Fruit fly (Drosophila melanogaster) whole organism, prepupa: ENCODE data around the gene CG9451.

Experiments used
- CG10631 ChIP-seq: fragments of 200-800 bp; sonication (Bioruptor generic); optimal IDR thresholded peaks from 2 replicates; lab custom pipeline; 2016; ENCODE audit warnings: missing biosample characterization, missing genetic modification characterization
- CG11294 ChIP-seq: fragments of 200-800 bp; sonication (Bioruptor generic); IDR thresholded peaks from 2 replicates; pipeline ENCODE4 v1.3.6; 2022; ENCODE audit warnings: missing biosample characterization, missing genetic modification characterization
- CG11902 ChIP-seq: fragments of 200-800 bp; sonication (Bioruptor generic); optimal IDR thresholded peaks from 3 replicates; lab custom pipeline; 2016; ENCODE audit warnings: missing biosample characterization, missing genetic modification characterization
- CG15336 ChIP-seq: fragments of 200-800 bp; sonication (Bioruptor generic); IDR thresholded peaks from 2 replicates; pipeline ENCODE4 v1.3.6; 2022; ENCODE audit warnings: missing biosample characterization, missing genetic modification characterization
- CG16779 ChIP-seq: fragments of 200-800 bp; sonication (Bioruptor generic); optimal IDR thresholded peaks from 3 replicates; lab custom pipeline; 2017; ENCODE audit warnings: missing biosample characterization, mild to moderate bottlenecking, missing genetic modification characterization
- CG32006 ChIP-seq: fragments of 200-800 bp; sonication (Bioruptor generic); optimal IDR thresholded peaks from 3 replicates; lab custom pipeline; 2017; ENCODE audit warnings: missing biosample characterization, mild to moderate bottlenecking, missing genetic modification characterization
- CG3919 ChIP-seq: fragments of 200-800 bp; sonication (Bioruptor generic); optimal IDR thresholded peaks from 3 replicates; lab custom pipeline; 2016; ENCODE audit warnings: missing biosample characterization, missing genetic modification characterization
- CG6276 ChIP-seq: fragments of 200-800 bp; sonication (Bioruptor generic); optimal IDR thresholded peaks from 2 replicates; lab custom pipeline; 2017; ENCODE audit warnings: missing biosample characterization, mild to moderate bottlenecking, missing genetic modification characterization
- CG6808 ChIP-seq: fragments of 200-800 bp; sonication (Bioruptor generic); optimal IDR thresholded peaks from 3 replicates; lab custom pipeline; 2017; ENCODE audit warnings: missing biosample characterization, missing genetic modification characterization, mild to moderate bottlenecking, moderate library complexity, missing genetic modification reagents
- CG6854 ChIP-seq: fragments of 200-800 bp; sonication (Bioruptor generic); optimal IDR thresholded peaks from 2 replicates; lab custom pipeline; 2017; ENCODE audit warnings: missing biosample characterization, mild to moderate bottlenecking, missing genetic modification characterization
- CG7368 ChIP-seq: fragments of 200-800 bp; sonication (Bioruptor generic); optimal IDR thresholded peaks from 3 replicates; lab custom pipeline; 2016; ENCODE audit warnings: missing biosample characterization, missing genetic modification characterization
- CG8119 ChIP-seq: fragments of 200-800 bp; sonication (Bioruptor generic); IDR thresholded peaks from 3 replicates; pipeline ENCODE4 v1.3.6; 2022; ENCODE audit warnings: missing biosample characterization, missing genetic modification characterization
- CG8319 ChIP-seq: fragments of 200-800 bp; sonication (Bioruptor generic); optimal IDR thresholded peaks from 3 replicates; lab custom pipeline; 2016; ENCODE audit warnings: missing biosample characterization, missing genetic modification characterization
- CG8632 ChIP-seq: fragments of 200-800 bp; sonication (Bioruptor generic); optimal IDR thresholded peaks from 3 replicates; lab custom pipeline; 2016; ENCODE audit warnings: missing biosample characterization, missing genetic modification characterization
- CG9139 ChIP-seq: fragments of 200-800 bp; sonication (Bioruptor generic); optimal IDR thresholded peaks from 3 replicates; lab custom pipeline; 2017; ENCODE audit warnings: missing biosample characterization, mild to moderate bottlenecking, missing genetic modification characterization
- Eip78C ChIP-seq: fragments of 200-800 bp; sonication (Bioruptor generic); peaks from one replicate; lab custom pipeline; 2016; ENCODE audit warnings: missing biosample characterization, missing genetic modification characterization
- Eip93F ChIP-seq: fragments of 200-800 bp; sonication (Bioruptor generic); optimal IDR thresholded peaks from 2 replicates; lab custom pipeline; 2016; ENCODE audit warnings: missing biosample characterization, mild to moderate bottlenecking, missing genetic modification characterization
- Ets21C ChIP-seq: fragments of 200-800 bp; sonication (Bioruptor generic); optimal IDR thresholded peaks from 3 replicates; lab custom pipeline; 2016; ENCODE audit warnings: missing biosample characterization, missing genetic modification characterization
- Ets96B ChIP-seq: fragments of 200-800 bp; optimal IDR thresholded peaks from 2 replicates; lab custom pipeline; 2019; ENCODE audit warnings: missing biosample characterization, mild to moderate bottlenecking, missing genetic modification characterization, moderate library complexity
- Hr39 ChIP-seq: fragments of 200-800 bp; sonication (Bioruptor generic); optimal IDR thresholded peaks from 2 replicates; lab custom pipeline; 2016; ENCODE audit warnings: missing biosample characterization, missing genetic modification characterization
- Hr4 ChIP-seq: fragments of 200-800 bp; sonication (Bioruptor generic); optimal IDR thresholded peaks from 3 replicates; lab custom pipeline; 2016; ENCODE audit warnings: missing biosample characterization, missing genetic modification characterization
- Lpt ChIP-seq: fragments of 200-800 bp; sonication (Bioruptor generic); optimal IDR thresholded peaks from 3 replicates; lab custom pipeline; 2016; ENCODE audit warnings: missing biosample characterization, missing genetic modification characterization
- Smox ChIP-seq: fragments of 200-800 bp; sonication (Bioruptor generic); optimal IDR thresholded peaks from 3 replicates; lab custom pipeline; 2016; ENCODE audit warnings: missing biosample characterization, missing genetic modification characterization
- Sox102F ChIP-seq: fragments of 200-800 bp; sonication (Bioruptor generic); optimal IDR thresholded peaks from 2 replicates; lab custom pipeline; 2016; ENCODE audit warnings: missing biosample characterization, mild to moderate bottlenecking, missing genetic modification characterization
- Sox14 ChIP-seq: fragments of 200-800 bp; sonication (Bioruptor generic); optimal IDR thresholded peaks from 3 replicates; lab custom pipeline; 2016; ENCODE audit warnings: missing biosample characterization, missing genetic modification characterization
- achi ChIP-seq: fragments of 200-800 bp; sonication (Bioruptor generic); optimal IDR thresholded peaks from 3 replicates; lab custom pipeline; 2016; ENCODE audit warnings: missing biosample characterization, missing genetic modification characterization
- acj6 ChIP-seq: fragments of 200-800 bp; sonication (Bioruptor generic); optimal IDR thresholded peaks from 3 replicates; lab custom pipeline; 2016; ENCODE audit warnings: missing biosample characterization, missing genetic modification characterization
- cyc ChIP-seq: fragments of 200-800 bp; sonication (Bioruptor generic); optimal IDR thresholded peaks from 3 replicates; lab custom pipeline; 2016; ENCODE audit warnings: missing biosample characterization, missing genetic modification characterization
- dac ChIP-seq: fragments of 200-800 bp; sonication (Bioruptor generic); optimal IDR thresholded peaks from 2 replicates; lab custom pipeline; 2017; ENCODE audit warnings: missing biosample characterization, mild to moderate bottlenecking, missing genetic modification characterization
- dsx ChIP-seq: fragments of 200-800 bp; optimal IDR thresholded peaks from 3 replicates; lab custom pipeline; 2019; ENCODE audit warnings: missing biosample characterization, mild to moderate bottlenecking, missing genetic modification characterization, moderate library complexity; ENCODE audit not compliant: poor library complexity, severe bottlenecking
- eg ChIP-seq: fragments of 200-800 bp; sonication (Bioruptor generic); IDR thresholded peaks from 3 replicates; pipeline ENCODE4 v1.3.6; 2022; ENCODE audit warnings: missing biosample characterization, missing genetic modification characterization
- esn ChIP-seq: fragments of 200-800 bp; sonication (Bioruptor generic); optimal IDR thresholded peaks from 2 replicates; lab custom pipeline; 2016; ENCODE audit warnings: missing biosample characterization, mild to moderate bottlenecking, missing genetic modification characterization, moderate library complexity
- fd59A ChIP-seq: fragments of 200-800 bp; sonication (Bioruptor generic); optimal IDR thresholded peaks from 2 replicates; lab custom pipeline; 2017; ENCODE audit warnings: missing biosample characterization, mild to moderate bottlenecking, missing genetic modification characterization, missing genetic modification reagents
- net ChIP-seq: fragments of 200-800 bp; sonication (Bioruptor generic); optimal IDR thresholded peaks from 3 replicates; lab custom pipeline; 2016; ENCODE audit warnings: missing biosample characterization, missing genetic modification characterization
- pdm3 ChIP-seq: fragments of 200-800 bp; sonication (Bioruptor generic); optimal IDR thresholded peaks from 3 replicates; lab custom pipeline; 2016; ENCODE audit warnings: missing biosample characterization, missing genetic modification characterization
- ss ChIP-seq, 2 experiments: fragments of 200-800 bp; sonication (Bioruptor generic); optimal IDR thresholded peaks; 2 replicates in 1 of 2; 3 replicates in 1 of 2; lab custom pipeline; 2017 to 2018; ENCODE audit warnings: mild to moderate bottlenecking in 2 of 2, missing biosample characterization in 2 of 2, missing genetic modification characterization in 2 of 2, moderate library complexity in 1 of 2
- svp ChIP-seq: fragments of 200-800 bp; sonication (Bioruptor generic); peaks from one replicate; lab custom pipeline; 2016; ENCODE audit warnings: missing biosample characterization, missing genetic modification characterization
- topi ChIP-seq: fragments of 200-800 bp; sonication (Bioruptor generic); optimal IDR thresholded peaks from 3 replicates; lab custom pipeline; 2016; ENCODE audit warnings: missing biosample characterization, missing genetic modification characterization

CG9451 gene

dm6 chr3L:19528547-19528946, 27.9 kb upstream of the CG9451 start:
- TF ChIP-seq CG8632 (GFP tag; lab: Kevin White, UChicago) (no peak), CG10631 (GFP tag; lab: Kevin White, UChicago) (no peak), net (GFP tag; lab: Kevin White, UChicago) (no peak), Lpt (GFP tag; lab: Kevin White, UChicago) (no peak), Ets96B (tag; lab: Kevin White, UChicago) (no peak), CG11902 (no peak), cyc (GFP tag; lab: Kevin White, UChicago) (no peak), CG6808 (GFP tag; lab: Kevin White, UChicago) (no peak), CG9139 (GFP tag; lab: Kevin White, UChicago) (no peak), achi (no peak), acj6 (GFP tag; lab: Kevin White, UChicago) (no peak)

- TF ChIP-seq CG15336 (no peak), pdm3 (GFP tag; lab: Kevin White, UChicago) (no peak), CG6854 (GFP tag; lab: Kevin White, UChicago) (no peak), CG3919 (no peak), Ets21C (GFP tag; lab: Kevin White, UChicago) (no peak), svp (GFP tag; lab: Kevin White, UChicago) (no peak), CG11902 (no peak), dsx (GFP tag; lab: Kevin White, UChicago) (no peak)
These were observed 25.1 kb upstream of the CG9451 start for dm6 chr3L:19525736-19526135.

dm6 chr3L:19524690-19525089, 24.1 kb upstream of the CG9451 start:
- TF ChIP-seq Eip78C (no peak), CG6276 (peak; percentile 37), CG16779 (tag; lab: Kevin White, UChicago) (no peak), dac (GFP tag; lab: Kevin White, UChicago) (no peak), CG11294 (GFP tag; lab: Robert Waterston, UW) (peak; percentile 29; the same call in 1 of the 2 replicates), Sox14 (no peak), CG15336 (peak; percentile 62), CG8319 (no peak), CG10631 (GFP tag; lab: Kevin White, UChicago) (no peak), svp (GFP tag; lab: Kevin White, UChicago) (peak; percentile 28), ss (GFP tag; optimal IDR thresholded peaks at IDR 0.05; lab: Kevin White, UChicago) (no peak), Smox (no peak), Hr39 (no peak), Hr4 (GFP tag; lab: Kevin White, UChicago) (no peak), CG6854 (GFP tag; lab: Kevin White, UChicago) (no peak), net (GFP tag; lab: Kevin White, UChicago) (no peak), topi (GFP tag; lab: Kevin White, UChicago) (no peak), fd59A (GFP tag; lab: Kevin White, UChicago) (no peak), eg (GFP tag; lab: Robert Waterston, UW) (peak; percentile 41; the same call in 1 of the 3 replicates), CG8119 (GFP tag; lab: Robert Waterston, UW) (peak; percentile 67), CG32006 (peak; percentile 14)

- TF ChIP-seq eg (GFP tag; lab: Robert Waterston, UW) (0 out of 3 replicates have a peak, but pooled peaks have one; percentile 29), Ets96B (tag; lab: Kevin White, UChicago) (no peak)
These were observed 20.5 kb upstream of the CG9451 start for dm6 chr3L:19521093-19521492.

- TF ChIP-seq Eip93F (no peak), CG7368 (GFP tag; lab: Kevin White, UChicago) (no peak), esn (GFP tag; lab: Kevin White, UChicago) (no peak), Sox102F (no peak), CG9139 (GFP tag; lab: Kevin White, UChicago) (no peak), achi (no peak), Eip78C (peak; percentile 18), Lpt (GFP tag; lab: Kevin White, UChicago) (peak; percentile 4), CG15336 (peak; percentile 36; the same call in 1 of the 2 replicates), Smox (no peak), Hr39 (no peak), cyc (GFP tag; lab: Kevin White, UChicago) (no peak)
These were observed 20.0 kb upstream of the CG9451 start, which contains the start of gene Cpr76Bc for dm6 chr3L:19520645-19521044. Gene Cpr76Bc, plus strand, starts transcription at chr3L:19520945.
